Worm (Caenorhabditis elegans) whole organism, L3 larva: ENCODE results near the gene nhr-58.

Experiments
- ceh-82 ChIP-seq: fragments of 150-350 bp; optimal IDR thresholded peaks from 2 replicates; lab custom pipeline; 2014; ENCODE audit warnings: missing biosample characterization, missing genetic modification characterization
- egl-27 ChIP-seq: sonication (generic microtip); optimal IDR thresholded peaks from 4 replicates; lab custom pipeline; 2017; ENCODE audit warnings: missing biosample characterization, missing genetic modification reagents, missing genetic modification characterization
- elt-2 ChIP-seq: sonication (generic microtip); optimal IDR thresholded peaks from 2 replicates; lab custom pipeline; 2016; ENCODE audit warnings: missing genetic modification reagents, mild to moderate bottlenecking, missing genetic modification characterization, missing compliant biosample characterization
- eor-1 ChIP-seq, 2 experiments: fragments of 150-350 bp; optimal IDR thresholded peaks; 2 replicates each; lab custom pipeline; 2014 to 2018; ENCODE audit warnings: missing biosample characterization in 2 of 2, missing genetic modification characterization in 2 of 2
- fos-1 ChIP-seq: fragments of 150-350 bp; optimal IDR thresholded peaks from 2 replicates; lab custom pipeline; 2014; ENCODE audit warnings: missing biosample characterization, missing genetic modification characterization
- jun-1 ChIP-seq: fragments of 150-350 bp; optimal IDR thresholded peaks from 2 replicates; lab custom pipeline; 2014; ENCODE audit warnings: missing biosample characterization, missing genetic modification reagents, missing genetic modification characterization
- nhr-12 ChIP-seq: fragments of 150-350 bp; optimal IDR thresholded peaks from 2 replicates; lab custom pipeline; 2014; ENCODE audit warnings: missing biosample characterization, missing genetic modification characterization
- nhr-237 ChIP-seq: fragments of 150-350 bp; optimal IDR thresholded peaks from 2 replicates; lab custom pipeline; 2014; ENCODE audit warnings: missing biosample characterization, missing genetic modification characterization
- nhr-76 ChIP-seq: fragments of 150-350 bp; sonication (generic microtip); optimal IDR thresholded peaks from 5 replicates; lab custom pipeline; 2014; ENCODE audit warnings: missing biosample characterization, missing genetic modification characterization
- sea-2 ChIP-seq: fragments of 150-350 bp; sonication (generic microtip); optimal IDR thresholded peaks from 4 replicates; lab custom pipeline; 2014; ENCODE audit warnings: missing biosample characterization, missing genetic modification reagents, missing genetic modification characterization
- snpc-4 ChIP-seq: fragments of 150-350 bp; optimal IDR thresholded peaks from 2 replicates; lab custom pipeline; 2014; ENCODE audit warnings: missing biosample characterization, missing genetic modification characterization
- tbx-2 ChIP-seq: sonication (generic microtip); optimal IDR thresholded peaks from 2 replicates; lab custom pipeline; 2016; ENCODE audit warnings: mild to moderate bottlenecking, missing genetic modification characterization, missing compliant biosample characterization
- unc-39 ChIP-seq: sonication (generic microtip); optimal IDR thresholded peaks from 4 replicates; lab custom pipeline; 2017; ENCODE audit warnings: missing biosample characterization, missing genetic modification characterization
- zag-1 ChIP-seq: fragments of 150-350 bp; optimal IDR thresholded peaks from 2 replicates; lab custom pipeline; 2014; ENCODE audit warnings: missing biosample characterization, missing genetic modification characterization

DNA sequence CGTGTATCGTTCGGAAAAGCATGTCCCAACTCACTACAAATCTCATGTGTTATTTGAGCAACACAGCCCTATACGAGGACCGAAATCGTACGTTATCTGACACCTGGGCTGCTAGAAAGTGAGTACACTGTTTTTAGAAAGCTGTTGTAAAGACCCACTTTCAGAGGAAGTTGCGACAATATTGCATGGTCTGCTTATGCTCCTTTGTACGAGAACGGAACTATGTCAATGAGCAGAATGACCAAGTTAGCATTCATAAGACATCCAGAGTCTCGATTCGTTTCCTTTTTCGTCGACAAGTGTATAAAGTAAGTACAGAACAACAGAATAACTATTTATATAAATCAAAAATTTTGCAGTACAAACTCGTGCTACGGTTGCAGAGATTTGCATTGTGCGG is 44.9 kb downstream of the nhr-58 start:
- TF ChIP-seq sea-2 (GFP tag; lab: Kevin White, UChicago) (no peak), snpc-4 (tag; lab: Kevin White, UChicago) (no peak), unc-39 (tag; lab: Kevin White, UChicago) (no peak), nhr-237 (tag; lab: Kevin White, UChicago) (no peak), nhr-76 (tag; lab: Kevin White, UChicago) (no peak), ceh-82 (tag; lab: Kevin White, UChicago) (no peak), elt-2 (tag; lab: Kevin White, UChicago) (no peak), egl-27 (tag; lab: Kevin White, UChicago) (no peak), eor-1 (tag; optimal IDR thresholded peaks at IDR 0.05; lab: Kevin White, UChicago) (no peak), tbx-2 (tag; lab: Kevin White, UChicago) (no peak), nhr-12 (tag; lab: Kevin White, UChicago) (no peak), zag-1 (tag; lab: Kevin White, UChicago) (no peak), fos-1 (tag; lab: Kevin White, UChicago) (no peak), jun-1 (no peak)
